Fruit fly (Drosophila melanogaster) S2 (cell line): ENCODE results near the gene Cln7.

Source experiments
- CG8478 ChIP-seq: fragments of >200 bp; optimal IDR thresholded peaks from 2 replicates; lab custom pipeline; 2018
- CTCF ChIP-seq, 2 experiments: fragments of >200 bp; optimal IDR thresholded peaks; 2 replicates each; lab custom pipeline; 2018

DNA sequence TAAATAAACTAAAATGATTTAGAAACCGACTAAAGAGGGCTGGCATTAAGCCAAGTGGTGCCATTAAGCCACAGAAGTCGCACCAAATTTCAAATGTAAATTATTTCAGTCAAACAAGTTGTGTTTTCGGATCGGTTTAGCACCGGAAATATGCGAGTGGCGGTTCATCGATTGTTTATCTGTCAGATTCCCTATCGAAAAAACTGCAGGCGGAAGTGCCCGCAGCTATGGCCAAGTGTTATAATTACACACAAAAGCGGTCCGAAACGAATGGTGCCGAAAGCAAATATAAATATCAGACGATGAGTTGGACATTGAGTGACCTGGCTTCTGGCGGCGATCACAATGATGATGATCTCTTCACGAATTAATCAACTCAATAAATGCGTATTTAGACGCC is 45.0 kb upstream of the Cln7 start:
- TF ChIP-seq CG8478 (lab: Kevin White, UChicago) (no peak), CTCF (optimal IDR thresholded peaks at IDR 0.05; lab: Kevin White, UChicago) (no peak)
